Worm (Caenorhabditis elegans): Measurements from ENCODE around the gene Y38F1A.8.

- TF ChIP-seq zag-1 (tag; optimal IDR thresholded peaks at IDR 0.05), result no peak
- no peak for TF ChIP-seq elt-3 (tag; optimal IDR thresholded peaks at IDR 0.05)
- TF ChIP-seq mab-5 (tag; optimal IDR thresholded peaks at IDR 0.05), result no peak
- TF ChIP-seq ama-1 (optimal IDR thresholded peaks at IDR 0.05), result no peak
- no peak for TF ChIP-seq nhr-12 (tag; optimal IDR thresholded peaks at IDR 0.05)
- TF ChIP-seq ztf-11 (tag; optimal IDR thresholded peaks at IDR 0.05), result no peak
- no peak for TF ChIP-seq skn-1 (tag; optimal IDR thresholded peaks at IDR 0.05)
- TF ChIP-seq mbf-1 (tag; optimal IDR thresholded peaks at IDR 0.05), result no peak
- no peak for TF ChIP-seq nhr-6 (tag; optimal IDR thresholded peaks at IDR 0.05)
- no peak for TF ChIP-seq nhr-10 (tag; optimal IDR thresholded peaks at IDR 0.05)
- no peak for TF ChIP-seq lsy-2 (tag; optimal IDR thresholded peaks at IDR 0.05)
- TF ChIP-seq ceh-82 (tag; optimal IDR thresholded peaks at IDR 0.05), result no peak
Measured at ce11 chrII:13004872-13005252, 4.2 kb upstream of the Y38F1A.8 start.

All from whole organism, L2 larva.